Fruit fly (Drosophila melanogaster): ENCODE data around the gene Mcr.

Gene Mcr

DNA sequence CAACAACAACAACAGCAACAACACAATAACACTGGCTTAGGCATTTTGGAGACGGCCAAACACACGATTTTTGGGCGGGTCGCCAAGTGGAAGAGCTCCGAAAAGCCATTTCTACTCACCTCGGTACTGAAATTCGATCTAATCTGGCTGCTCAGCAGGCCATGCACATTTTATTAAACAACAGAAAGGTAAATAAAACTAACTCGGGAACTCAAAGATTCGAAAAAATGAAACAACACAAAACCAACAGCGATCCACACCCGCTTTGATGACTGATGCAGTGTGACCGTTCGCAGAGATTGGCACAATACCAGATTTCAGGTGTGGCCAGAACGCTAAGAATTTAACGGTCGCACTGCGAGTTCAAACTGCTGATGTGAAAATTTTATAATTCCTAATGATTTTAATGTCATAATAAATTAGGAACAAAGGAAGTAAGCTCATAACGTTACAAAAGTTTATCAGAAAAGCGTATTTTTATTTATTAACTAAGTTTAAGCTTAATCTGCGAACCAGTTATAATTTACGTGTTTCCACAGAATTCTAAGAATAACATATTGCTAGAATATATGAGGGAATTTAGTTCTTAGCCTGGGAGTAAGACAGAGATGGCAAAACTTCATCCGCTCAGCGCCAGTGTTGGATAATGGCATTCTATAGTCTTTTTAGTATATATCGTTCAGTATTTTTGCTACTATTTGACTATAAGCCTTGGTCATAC is at the start of gene Mcr:
Gene Mcr (minus strand): TSS at position 291 of the 721 bp plus-strand sequence.
- TF ChIP-seq CG5204 (GFP tag; optimal IDR thresholded peaks at IDR 0.05) (no peak), CG33017 (tag; optimal IDR thresholded peaks at IDR 0.05) (no peak), CG1620 (GFP tag; optimal IDR thresholded peaks at IDR 0.05) (no peak), ovo (GFP tag; optimal IDR thresholded peaks at IDR 0.05) (no peak), tj (GFP tag; optimal IDR thresholded peaks at IDR 0.05) (peak; percentile 4), CG11617 (GFP tag; optimal IDR thresholded peaks at IDR 0.05) (no peak), bab1 (GFP tag; optimal IDR thresholded peaks at IDR 0.05) (peak; percentile 42), CG14711 (tag; optimal IDR thresholded peaks at IDR 0.05) (no peak), Hr96 (GFP tag; optimal IDR thresholded peaks at IDR 0.05) (no peak), pad (GFP tag; optimal IDR thresholded peaks at IDR 0.05) (peak; percentile 33), Clk (GFP tag; optimal IDR thresholded peaks at IDR 0.05) (no peak)

DNA sequence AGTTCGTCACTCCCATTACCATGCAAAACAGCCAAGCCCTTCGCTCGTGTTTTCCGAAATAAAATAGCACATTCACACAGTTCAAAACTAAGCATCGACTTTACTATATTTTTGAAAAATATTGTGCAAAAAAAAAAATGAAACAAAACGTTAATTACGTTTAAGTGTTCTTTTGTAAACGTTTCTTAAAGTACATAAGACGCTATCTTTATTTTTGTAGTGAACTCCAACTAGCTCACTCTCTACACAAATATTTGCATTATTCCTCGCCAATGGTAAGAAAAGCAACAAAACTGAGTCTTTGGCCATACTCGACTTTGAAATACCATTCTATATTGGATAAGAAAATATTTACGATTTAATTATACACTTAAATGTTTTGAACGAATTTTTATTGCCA is 47.9 kb upstream of the Mcr start:
- TF ChIP-seq pad (GFP tag; optimal IDR thresholded peaks at IDR 0.05) (no peak), CG11617 (GFP tag; optimal IDR thresholded peaks at IDR 0.05) (peak; percentile 40), kay (GFP tag; ENCODE audit: borderline replicate concordance) (peak; percentile 94), CG12768 (GFP tag; optimal IDR thresholded peaks at IDR 0.05) (no peak), ovo (GFP tag; optimal IDR thresholded peaks at IDR 0.05) (no peak), Clk (GFP tag; optimal IDR thresholded peaks at IDR 0.05) (no peak), Crg-1 (GFP tag; optimal IDR thresholded peaks at IDR 0.05) (no peak), CG33017 (tag; optimal IDR thresholded peaks at IDR 0.05) (peak; percentile 66), CG14711 (tag; optimal IDR thresholded peaks at IDR 0.05) (peak; percentile 4), bab1 (GFP tag; optimal IDR thresholded peaks at IDR 0.05) (no peak), CG7101 (tag; optimal IDR thresholded peaks at IDR 0.05) (peak; percentile 43), Mnt (GFP tag; optimal IDR thresholded peaks at IDR 0.05) (no peak), CG7045 (GFP tag; optimal IDR thresholded peaks at IDR 0.05) (no peak)

DNA sequence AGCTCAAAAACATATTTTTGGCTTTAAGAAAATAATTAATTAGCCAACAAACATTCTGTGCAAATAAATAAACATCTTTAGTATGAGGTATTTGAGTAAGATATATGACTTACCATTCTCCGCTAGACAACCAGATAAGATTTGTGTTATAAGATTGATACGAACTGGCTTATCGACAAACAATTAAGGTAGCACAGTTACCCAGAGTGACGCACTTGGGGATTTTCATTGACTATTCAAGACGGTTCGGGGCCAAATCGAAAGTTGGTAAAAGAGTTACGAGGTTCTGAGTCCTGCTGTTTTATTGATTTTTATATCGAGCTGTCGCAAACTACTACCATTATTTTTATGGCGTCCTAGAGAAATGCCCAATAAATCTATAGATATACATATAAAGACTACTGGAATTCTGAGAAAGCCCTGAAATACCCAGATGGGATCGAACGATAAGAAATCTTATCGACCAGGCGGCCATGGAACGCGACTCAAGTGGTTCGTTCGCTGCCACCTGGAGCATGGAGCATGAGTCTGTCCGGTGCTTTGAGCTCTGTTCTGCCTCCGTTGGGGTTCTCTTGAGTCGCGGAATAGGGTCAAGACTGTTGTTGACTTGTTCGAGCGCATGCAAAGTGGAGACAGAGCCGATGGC is 47.3 kb upstream of the Mcr start:
- TF ChIP-seq Mnt (GFP tag; optimal IDR thresholded peaks at IDR 0.05): no peak
- TF ChIP-seq CG33017 (tag; optimal IDR thresholded peaks at IDR 0.05): no peak
- TF ChIP-seq Hr96 (GFP tag; optimal IDR thresholded peaks at IDR 0.05): no peak
- no peak for TF ChIP-seq CG14711 (tag; optimal IDR thresholded peaks at IDR 0.05)
- TF ChIP-seq tj (GFP tag; optimal IDR thresholded peaks at IDR 0.05): no peak
- no peak for TF ChIP-seq kay (GFP tag; ENCODE audit: borderline replicate concordance)
- TF ChIP-seq ovo (GFP tag; optimal IDR thresholded peaks at IDR 0.05): no peak

DNA sequence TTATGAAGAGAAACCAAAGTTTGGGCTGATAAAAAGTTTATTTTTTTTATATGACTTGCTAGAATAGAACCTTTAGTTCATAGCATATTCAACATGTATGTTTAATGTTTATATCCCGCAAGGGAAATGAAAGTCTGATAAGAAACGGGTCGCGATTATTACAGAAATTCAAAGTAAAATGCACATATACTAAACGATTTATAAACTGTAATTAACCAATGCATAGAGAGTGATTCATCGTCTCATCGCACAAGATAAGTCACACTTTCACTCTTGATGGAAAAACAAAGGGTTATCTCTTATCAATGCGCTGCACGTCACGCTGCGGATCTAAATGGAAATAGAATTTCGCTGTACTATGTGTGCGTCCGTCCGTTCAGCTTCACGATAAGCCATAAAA is 46.1 kb upstream of the Mcr start:
- TF ChIP-seq kay (GFP tag; ENCODE audit: borderline replicate concordance) (peak; percentile 90), CG12768 (GFP tag; optimal IDR thresholded peaks at IDR 0.05) (no peak), CG11617 (GFP tag; optimal IDR thresholded peaks at IDR 0.05) (no peak), CG7045 (GFP tag; optimal IDR thresholded peaks at IDR 0.05) (no peak)

DNA sequence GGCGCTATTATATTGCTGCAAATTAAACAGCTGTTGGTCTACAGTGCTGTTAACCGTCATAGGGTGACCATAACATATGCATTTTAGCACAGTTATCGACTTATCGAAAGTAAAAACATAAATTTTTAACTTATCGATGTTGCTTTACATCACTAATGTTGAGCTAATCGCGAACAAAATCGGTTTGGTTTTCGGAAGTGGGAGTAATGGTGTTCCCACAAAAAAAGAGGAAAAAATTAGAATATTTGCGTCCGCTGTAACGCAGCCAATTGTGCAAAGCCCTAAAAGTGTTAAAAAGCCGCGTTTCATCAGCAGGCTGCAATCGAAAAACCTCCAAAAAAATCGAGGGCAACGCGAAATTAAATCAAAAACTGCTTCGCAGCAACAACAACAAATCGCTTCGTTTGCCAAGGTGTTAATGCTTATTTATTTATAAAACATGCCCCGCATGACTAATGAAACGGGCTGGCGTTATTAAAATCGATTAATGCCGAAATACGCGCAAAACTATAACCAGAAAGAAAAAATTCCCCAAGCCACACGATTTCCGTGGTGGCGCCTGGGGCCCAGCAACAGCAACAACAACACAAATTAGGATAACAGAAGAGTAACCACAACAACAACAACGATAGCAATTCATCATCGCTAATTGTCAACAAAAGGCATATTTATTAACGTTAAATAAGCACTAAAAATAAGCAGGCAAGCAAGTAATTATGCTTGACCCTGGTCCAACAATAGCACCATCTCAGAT is 44.2 kb upstream of the Mcr start, which contains the start of the genes CG12375 and CG8668:
Gene CG12375 (minus strand): TSS at position 42 of the 754 bp plus-strand sequence.
Gene CG8668 (plus strand): TSS at position 153 of the 754 bp plus-strand sequence.
- TF ChIP-seq CG7101 (tag; optimal IDR thresholded peaks at IDR 0.05): peak; percentile 2
- peak; percentile 34 for TF ChIP-seq CG11617 (GFP tag; optimal IDR thresholded peaks at IDR 0.05)
- TF ChIP-seq CG14711 (tag; optimal IDR thresholded peaks at IDR 0.05): peak; percentile 26
- peak; percentile 46 for TF ChIP-seq bab1 (GFP tag; optimal IDR thresholded peaks at IDR 0.05)
- TF ChIP-seq cic (GFP tag; optimal IDR thresholded peaks at IDR 0.05): peak; percentile 16
- TF ChIP-seq tj (GFP tag; optimal IDR thresholded peaks at IDR 0.05): peak; percentile 27
- TF ChIP-seq Mnt (GFP tag; optimal IDR thresholded peaks at IDR 0.05): peak; percentile 12
- no peak for TF ChIP-seq CG12768 (GFP tag; optimal IDR thresholded peaks at IDR 0.05)
- no peak for TF ChIP-seq Hr96 (GFP tag; optimal IDR thresholded peaks at IDR 0.05)

DNA sequence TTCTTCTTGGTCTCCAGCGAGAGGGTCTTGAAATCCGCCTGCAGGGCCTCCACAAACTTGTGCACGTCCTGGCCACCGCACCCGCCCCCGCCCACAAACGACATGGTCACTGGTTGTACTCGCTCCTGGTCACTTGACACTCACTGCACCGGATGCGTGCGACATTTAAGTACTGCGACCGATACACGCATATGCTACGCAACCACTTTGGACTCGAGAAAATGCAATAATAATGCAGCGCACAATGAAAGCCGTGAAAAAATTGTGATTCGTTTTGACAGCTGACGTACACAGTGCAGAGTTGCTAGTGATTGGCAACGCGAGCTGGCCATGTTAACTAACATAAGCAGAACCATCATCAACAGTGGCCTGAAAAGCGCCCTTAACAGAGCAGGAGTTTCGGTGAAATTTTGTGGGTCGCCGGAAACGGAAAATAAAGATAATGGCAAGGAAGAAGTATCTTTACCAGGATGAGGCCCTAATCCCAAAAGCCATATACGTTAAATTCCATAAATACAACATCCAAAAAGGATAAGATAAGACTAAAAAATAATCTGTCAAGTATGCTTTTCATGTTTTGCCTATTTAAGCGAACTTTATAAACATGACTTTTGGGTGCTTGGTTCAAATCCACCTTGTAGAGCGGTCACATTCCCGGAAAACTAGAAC is 41.1 kb upstream of the Mcr start, which contains the start of the genes mon2 and CG8673:
Gene mon2 (minus strand): TSS at position 300 of the 669 bp plus-strand sequence.
Gene CG8673 (plus strand): TSS at position 619 of the 669 bp plus-strand sequence.
- TF ChIP-seq Clk (GFP tag; optimal IDR thresholded peaks at IDR 0.05): no peak
- TF ChIP-seq bab1 (GFP tag; optimal IDR thresholded peaks at IDR 0.05): peak; percentile 45
- TF ChIP-seq CG11617 (GFP tag; optimal IDR thresholded peaks at IDR 0.05): no peak
- no peak for TF ChIP-seq Crg-1 (GFP tag; optimal IDR thresholded peaks at IDR 0.05)
- TF ChIP-seq tj (GFP tag; optimal IDR thresholded peaks at IDR 0.05): peak; percentile 0
- TF ChIP-seq CG1620 (GFP tag; optimal IDR thresholded peaks at IDR 0.05): no peak
- no peak for TF ChIP-seq CG5204 (GFP tag; optimal IDR thresholded peaks at IDR 0.05)
- TF ChIP-seq CG12768 (GFP tag; optimal IDR thresholded peaks at IDR 0.05): no peak
- no peak for TF ChIP-seq pad (GFP tag; optimal IDR thresholded peaks at IDR 0.05)
- no peak for TF ChIP-seq ovo (GFP tag; optimal IDR thresholded peaks at IDR 0.05)
- no peak for TF ChIP-seq kay (GFP tag; ENCODE audit: borderline replicate concordance)
- no peak for TF ChIP-seq CG7101 (tag; optimal IDR thresholded peaks at IDR 0.05)
- TF ChIP-seq CG33017 (tag; optimal IDR thresholded peaks at IDR 0.05): no peak
- no peak for TF ChIP-seq CG14711 (tag; optimal IDR thresholded peaks at IDR 0.05)
- TF ChIP-seq Mnt (GFP tag; optimal IDR thresholded peaks at IDR 0.05): peak; percentile 3
- TF ChIP-seq cnc (optimal IDR thresholded peaks at IDR 0.05): no peak
- no peak for TF ChIP-seq cic (GFP tag; optimal IDR thresholded peaks at IDR 0.05)
- TF ChIP-seq toe (GFP tag; optimal IDR thresholded peaks at IDR 0.05): no peak
- no peak for TF ChIP-seq CG7045 (GFP tag; optimal IDR thresholded peaks at IDR 0.05)
- TF ChIP-seq Hr96 (GFP tag; optimal IDR thresholded peaks at IDR 0.05): no peak
